Worm (Caenorhabditis elegans) whole organism, L2 larva: ENCODE data around the gene mks-1.

ENCODE experiments used
- ama-1 ChIP-seq: fragments of 150-350 bp; optimal IDR thresholded peaks from 2 replicates; lab custom pipeline; 2018; ENCODE audit warnings: inconsistent platforms
- blmp-1 ChIP-seq: sonication (generic microtip); optimal IDR thresholded peaks from 2 replicates; lab custom pipeline; 2017; ENCODE audit warnings: missing genetic modification characterization, mild to moderate bottlenecking, missing compliant biosample characterization, antibody characterized with exemption, moderate library complexity; ENCODE audit not compliant: insufficient read depth
- nhr-11 ChIP-seq: fragments of 150-350 bp; optimal IDR thresholded peaks from 2 replicates; lab custom pipeline; 2014; ENCODE audit warnings: missing biosample characterization, missing genetic modification characterization
- snpc-4 ChIP-seq: fragments of 150-350 bp; optimal IDR thresholded peaks from 2 replicates; lab custom pipeline; 2014; ENCODE audit warnings: missing biosample characterization, missing genetic modification characterization
- unc-39 ChIP-seq: fragments of 150-350 bp; optimal IDR thresholded peaks from 2 replicates; lab custom pipeline; 2014; ENCODE audit warnings: missing biosample characterization, missing genetic modification characterization

ce11 chrIII:3191729-3192128, 5.6 kb downstream of the mks-1 start:
- TF ChIP-seq ama-1 (no peak), blmp-1 (tag; lab: Kevin White, UChicago) (no peak), unc-39 (tag; lab: Kevin White, UChicago) (no peak), nhr-11 (tag; lab: Kevin White, UChicago) (no peak), snpc-4 (no peak)
